Fruit fly (Drosophila melanogaster): ENCODE data around the gene Sxl.

Gene Sxl

dm6 chrX:7097859-7098303 lies at the start of gene Sxl (continued):
- TF ChIP-seq lab (GFP tag; optimal IDR thresholded peaks at IDR 0.05) (peak; percentile 57), Lhr (GFP tag; optimal IDR thresholded peaks at IDR 0.05) (peak; percentile 97), CG18764 (GFP tag; optimal IDR thresholded peaks at IDR 0.05) (peak; percentile 2), Med (GFP tag) (peak; percentile 92), Fer3 (tag; optimal IDR thresholded peaks at IDR 0.05) (peak; percentile 34), da (GFP tag; optimal IDR thresholded peaks at IDR 0.05) (no peak), scrt (GFP tag; optimal IDR thresholded peaks at IDR 0.05) (peak; percentile 0), en (GFP tag; optimal IDR thresholded peaks at IDR 0.05) (no peak), CG8924 (tag; optimal IDR thresholded peaks at IDR 0.05) (peak; percentile 51), CG16813 (GFP tag; IDR thresholded peaks at IDR 0.05; ENCODE audit: partially characterized antibody) (0 out of 3 replicates have a peak, but pooled peaks have one; percentile 43), row (GFP tag; IDR thresholded peaks at IDR 0.05) (peak; percentile 23; the same call in 1 of the 3 replicates), onecut (GFP tag; IDR thresholded peaks at IDR 0.05) (peak; percentile 20; the same call in 1 of the 2 replicates), CG14014 (GFP tag; IDR thresholded peaks at IDR 0.05) (peak; percentile 29; the same call in 1 of the 2 replicates), pzg (GFP tag; optimal IDR thresholded peaks at IDR 0.05) (peak; percentile 97), CG4424 (GFP tag; optimal IDR thresholded peaks at IDR 0.05) (no peak), vfl (GFP tag; optimal IDR thresholded peaks at IDR 0.05) (peak; percentile 12), ci (GFP tag; IDR thresholded peaks at IDR 0.05) (peak; percentile 72), gfzf (GFP tag; optimal IDR thresholded peaks at IDR 0.05) (peak; percentile 99), CG15601 (tag; optimal IDR thresholded peaks at IDR 0.05) (peak; percentile 50), CG7372 (GFP tag; IDR thresholded peaks at IDR 0.05) (no peak), lilli (GFP tag; optimal IDR thresholded peaks at IDR 0.05) (peak; percentile 8), CG2712 (tag; optimal IDR thresholded peaks at IDR 0.05) (peak; percentile 66), MESR4 (GFP tag; optimal IDR thresholded peaks at IDR 0.05) (peak; percentile 79), schlank (tag; optimal IDR thresholded peaks at IDR 0.05) (no peak), gsb (GFP tag; IDR thresholded peaks at IDR 0.05) (no peak), nmo (GFP tag; optimal IDR thresholded peaks at IDR 0.05) (peak; percentile 43), CG9932 (GFP tag; IDR thresholded peaks at IDR 0.05) (peak; percentile 27; the same call in 1 of the 2 replicates), CG32767 (GFP tag; IDR thresholded peaks at IDR 0.05) (no peak; the same call in 1 of the 2 replicates), Nf-YC (tag; optimal IDR thresholded peaks at IDR 0.05) (peak; percentile 39), CG7839 (tag; optimal IDR thresholded peaks at IDR 0.05) (peak; percentile 15), Pdp1 (GFP tag; optimal IDR thresholded peaks at IDR 0.05) (peak in 1 of 2 experiments; percentile 52), CG6272 (GFP tag; IDR thresholded peaks at IDR 0.05) (0 out of 2 replicates have a peak, but pooled peaks have one; percentile 12), tx (GFP tag; optimal IDR thresholded peaks at IDR 0.05) (no peak), BEAF-32 (GFP tag; optimal IDR thresholded peaks at IDR 0.05) (peak; percentile 53), CG2202 (tag; optimal IDR thresholded peaks at IDR 0.05) (peak; percentile 29), MTF-1 (GFP tag; optimal IDR thresholded peaks at IDR 0.05; ENCODE audit: borderline replicate concordance) (no peak), D19A (tag; optimal IDR thresholded peaks at IDR 0.05) (no peak), CG3281 (GFP tag; optimal IDR thresholded peaks at IDR 0.05) (peak; percentile 54), lbe (GFP tag; optimal IDR thresholded peaks at IDR 0.05) (no peak), jumu (GFP tag; optimal IDR thresholded peaks at IDR 0.05) (peak; percentile 20), vvl (GFP tag; IDR thresholded peaks at IDR 0.05) (peak; percentile 50), CG14710 (tag; optimal IDR thresholded peaks at IDR 0.05) (peak; percentile 81), CHES-1-like (GFP tag; optimal IDR thresholded peaks at IDR 0.05) (peak; percentile 21), ssp (GFP tag; IDR thresholded peaks at IDR 0.05) (no peak), dmrt99B (tag; optimal IDR thresholded peaks at IDR 0.05) (peak; percentile 19), CG34422 (GFP tag; IDR thresholded peaks at IDR 0.05) (peak; percentile 35; the same call in 1 of the 3 replicates), grau (tag; optimal IDR thresholded peaks at IDR 0.05) (peak; percentile 37), Drgx (GFP tag; IDR thresholded peaks at IDR 0.05) (no peak), B-H2 (GFP tag; optimal IDR thresholded peaks at IDR 0.05) (peak; percentile 15), Dbx (GFP tag; IDR thresholded peaks at IDR 0.05) (0 out of 3 replicates have a peak, but pooled peaks have one; percentile 7)
